Worm (Caenorhabditis elegans): ENCODE results near the gene C04G6.2.

The C04G6.2 gene

ce11 chrII:5057315-5057714 lies 35.7 kb upstream of the C04G6.2 start (continued):
- no peak for TF ChIP-seq ets-4 (GFP tag; optimal IDR thresholded peaks at IDR 0.05)
- peak; percentile 15 for TF ChIP-seq mes-4 (tag; optimal IDR thresholded peaks at IDR 0.05)
- peak; percentile 86; the same call in 1 of the 2 replicates for TF ChIP-seq aptf-3 (GFP tag; IDR thresholded peaks at IDR 0.05)
- TF ChIP-seq ceh-58 (GFP tag; IDR thresholded peaks at IDR 0.05): no peak
- peak; percentile 26 for TF ChIP-seq ZK185.1 (tag; optimal IDR thresholded peaks at IDR 0.05; ENCODE audit: poor library complexity, severe bottlenecking)
- peak; percentile 73 for TF ChIP-seq madf-3 (GFP tag; IDR thresholded peaks at IDR 0.05)
- peak; percentile 88 for TF ChIP-seq repo-1 (tag; optimal IDR thresholded peaks at IDR 0.05)
- TF ChIP-seq T07F8.4 (tag; optimal IDR thresholded peaks at IDR 0.05): peak; percentile 17
- no peak for TF ChIP-seq T26A5.8 (tag; optimal IDR thresholded peaks at IDR 0.05)
- TF ChIP-seq athp-1 (tag; optimal IDR thresholded peaks at IDR 0.05): no peak
- TF ChIP-seq lin-40 (tag; optimal IDR thresholded peaks at IDR 0.05): no peak
- TF ChIP-seq C17E4.6 (GFP tag; IDR thresholded peaks at IDR 0.05): peak; percentile 52
- TF ChIP-seq pbrm-1 (GFP tag; IDR thresholded peaks at IDR 0.05): peak; percentile 74
- peak; percentile 89 for TF ChIP-seq mcd-1 (GFP tag; IDR thresholded peaks at IDR 0.05)
- TF ChIP-seq tlf-1 (GFP tag; optimal IDR thresholded peaks at IDR 0.05): peak; percentile 43
- peak; percentile 88 for TF ChIP-seq Y53G8AR.9 (GFP tag; conservative IDR thresholded peaks at IDR 0.05)
- TF ChIP-seq fkh-3 (tag; optimal IDR thresholded peaks at IDR 0.05): no peak
- TF ChIP-seq ztf-6 (GFP tag; IDR thresholded peaks at IDR 0.05): no peak
- no peak for TF ChIP-seq bed-2 (GFP tag; IDR thresholded peaks at IDR 0.05)
- no peak for TF ChIP-seq dpl-1 (GFP tag; optimal IDR thresholded peaks at IDR 0.05)
- TF ChIP-seq egl-18 (GFP tag; IDR thresholded peaks at IDR 0.05): no peak
- TF ChIP-seq lin-26 (GFP tag; IDR thresholded peaks at IDR 0.05): peak; percentile 61; the same call in 1 of the 2 replicates
- peak; percentile 40 for TF ChIP-seq madf-10 (tag; optimal IDR thresholded peaks at IDR 0.05)
- peak; percentile 75 for TF ChIP-seq F49E8.2 (tag; optimal IDR thresholded peaks at IDR 0.05; ENCODE audit: insufficient read depth)
- peak; percentile 89 for TF ChIP-seq dox-1 (GFP tag; IDR thresholded peaks at IDR 0.05)
- TF ChIP-seq K12H6.12 (tag; optimal IDR thresholded peaks at IDR 0.05): peak; percentile 31
- peak; percentile 63 for TF ChIP-seq ztf-26 (tag; optimal IDR thresholded peaks at IDR 0.05)
- no peak for TF ChIP-seq akir-1 (GFP tag; optimal IDR thresholded peaks at IDR 0.05)
- TF ChIP-seq efl-1 (GFP tag; optimal IDR thresholded peaks at IDR 0.05): no peak
- TF ChIP-seq nfya-1 (tag; optimal IDR thresholded peaks at IDR 0.05; ENCODE audit: borderline replicate concordance, insufficient read depth): no peak
- TF ChIP-seq Y56A3A.18 (GFP tag; IDR thresholded peaks at IDR 0.05): peak; percentile 89
- no peak for TF ChIP-seq F57C9.4 (tag; optimal IDR thresholded peaks at IDR 0.05)
- no peak for TF ChIP-seq pha-4 (tag; optimal IDR thresholded peaks at IDR 0.05)
- no peak for TF ChIP-seq lag-1 (GFP tag; IDR thresholded peaks at IDR 0.05)
- no peak for TF ChIP-seq F52B5.7 (tag; optimal IDR thresholded peaks at IDR 0.05)
- peak; percentile 53; the same call in 1 of the 2 replicates for TF ChIP-seq hmg-20 (GFP tag; IDR thresholded peaks at IDR 0.05)
- TF ChIP-seq let-607 (tag; optimal IDR thresholded peaks at IDR 0.05): peak in 1 of 2 experiments; percentile 38
- peak; percentile 74 for TF ChIP-seq hmg-1.2 (GFP tag; IDR thresholded peaks at IDR 0.05)
- TF ChIP-seq ekl-4 (GFP tag; IDR thresholded peaks at IDR 0.05): peak; percentile 88
- peak; percentile 8 for TF ChIP-seq atf-7 (tag; optimal IDR thresholded peaks at IDR 0.05)
- TF ChIP-seq Y79H2A.3 (GFP tag; conservative IDR thresholded peaks at IDR 0.05): no peak
- TF ChIP-seq rcor-1 (GFP tag; IDR thresholded peaks at IDR 0.05): peak; percentile 83
- 0 out of 2 replicates have a peak, but pooled peaks have one; percentile 43 for TF ChIP-seq B0019.2 (GFP tag; conservative IDR thresholded peaks at IDR 0.05)
- TF ChIP-seq ceh-40 (GFP tag; IDR thresholded peaks at IDR 0.05): 0 out of 2 replicates have a peak, but pooled peaks have one; percentile 42
- TF ChIP-seq nhr-179 (tag; optimal IDR thresholded peaks at IDR 0.05): no peak
- no peak for TF ChIP-seq aptf-2 (GFP tag; conservative IDR thresholded peaks at IDR 0.05)
- TF ChIP-seq xnd-1 (tag; optimal IDR thresholded peaks at IDR 0.05): peak; percentile 2
- no peak for TF ChIP-seq hlh-26 (GFP tag; conservative IDR thresholded peaks at IDR 0.05)
- no peak for TF ChIP-seq tbx-9 (tag; optimal IDR thresholded peaks at IDR 0.05; ENCODE audit: borderline replicate concordance)

Measured in whole organism, young adult.